Fruit fly (Drosophila melanogaster) whole organism, embryonic: Measurements from ENCODE around the gene CG5793.
A peak's percentile ranks its signal among the peaks of the same experiment; 100 is the strongest.

Source experiments
- C15 ChIP-seq: fragments of 200-800 bp; sonication (Bioruptor generic); IDR thresholded peaks from 3 replicates; pipeline ENCODE4 v1.3.6; 2022; ENCODE audit warnings: missing biosample characterization, missing genetic modification characterization
- CG11093 ChIP-seq: fragments of 200-800 bp; sonication (Bioruptor generic); IDR thresholded peaks from 3 replicates; pipeline ENCODE4 v1.3.6; 2022; ENCODE audit warnings: missing biosample characterization, missing genetic modification characterization
- CG11504 ChIP-seq: fragments of 200-800 bp; sonication (Bioruptor generic); optimal IDR thresholded peaks from 3 replicates; lab custom pipeline; 2019; ENCODE audit warnings: missing biosample characterization, mild to moderate bottlenecking, missing genetic modification characterization, moderate library complexity
- CG12155 ChIP-seq: fragments of 200-800 bp; sonication (Bioruptor generic); optimal IDR thresholded peaks from 3 replicates; lab custom pipeline; 2016; ENCODE audit warnings: missing biosample characterization, missing genetic modification characterization
- CG12219 ChIP-seq: fragments of 200-800 bp; sonication (Bioruptor generic); optimal IDR thresholded peaks from 3 replicates; lab custom pipeline; 2018; ENCODE audit warnings: missing biosample characterization, mild to moderate bottlenecking, missing genetic modification characterization
- CG12659 ChIP-seq: fragments of 200-800 bp; sonication (Bioruptor generic); optimal IDR thresholded peaks from 3 replicates; lab custom pipeline; 2017; ENCODE audit warnings: mild to moderate bottlenecking, missing biosample characterization, missing genetic modification reagents, missing genetic modification characterization
- CG13624 ChIP-seq: fragments of 200-800 bp; sonication (Bioruptor generic); optimal IDR thresholded peaks from 2 replicates; lab custom pipeline; 2016; ENCODE audit warnings: missing biosample characterization, missing genetic modification characterization
- CG15514 ChIP-seq: fragments of 200-800 bp; sonication (Bioruptor generic); optimal IDR thresholded peaks from 3 replicates; lab custom pipeline; 2017; ENCODE audit warnings: missing biosample characterization, missing genetic modification characterization, mild to moderate bottlenecking, moderate library complexity, missing genetic modification reagents
- CG15601 ChIP-seq: fragments of 200-800 bp; sonication (Bioruptor generic); optimal IDR thresholded peaks from 3 replicates; lab custom pipeline; 2019; ENCODE audit warnings: missing biosample characterization, mild to moderate bottlenecking, missing genetic modification characterization, moderate library complexity
- CG17361 ChIP-seq: fragments of 200-800 bp; sonication (Bioruptor generic); IDR thresholded peaks from 3 replicates; pipeline ENCODE4 v1.3.6; 2022; ENCODE audit warnings: missing biosample characterization, missing genetic modification characterization
- CG17612 ChIP-seq: fragments of 200-800 bp; sonication (Bioruptor generic); IDR thresholded peaks from 2 replicates; pipeline ENCODE4 v1.3.6; 2022; ENCODE audit warnings: missing biosample characterization, missing genetic modification characterization
- CG17802 ChIP-seq: fragments of 200-800 bp; sonication (Bioruptor generic); optimal IDR thresholded peaks from 2 replicates; lab custom pipeline; 2018; ENCODE audit warnings: missing biosample characterization, mild to moderate bottlenecking, missing genetic modification characterization, moderate library complexity
- CG1832 ChIP-seq: fragments of 200-800 bp; sonication (Bioruptor generic); optimal IDR thresholded peaks from 2 replicates; lab custom pipeline; 2017; ENCODE audit warnings: missing biosample characterization, mild to moderate bottlenecking, missing genetic modification characterization, inconsistent platforms
- CG2712 ChIP-seq: fragments of 200-800 bp; optimal IDR thresholded peaks from 3 replicates; lab custom pipeline; 2019; ENCODE audit warnings: missing biosample characterization, mild to moderate bottlenecking, missing genetic modification characterization, moderate library complexity
- CG2889 ChIP-seq: fragments of 200-800 bp; sonication (Bioruptor generic); IDR thresholded peaks from 3 replicates; pipeline ENCODE4 v1.3.6; 2022; ENCODE audit warnings: missing biosample characterization, missing genetic modification characterization
- CG3838 ChIP-seq: fragments of 200-800 bp; sonication (Bioruptor generic); optimal IDR thresholded peaks from 3 replicates; lab custom pipeline; 2016; ENCODE audit warnings: missing biosample characterization, missing genetic modification characterization
- CG3995 ChIP-seq: fragments of 200-800 bp; sonication (Bioruptor generic); optimal IDR thresholded peaks from 3 replicates; lab custom pipeline; 2016; ENCODE audit warnings: missing biosample characterization, missing genetic modification characterization
- CG4820 ChIP-seq: fragments of 200-800 bp; sonication (Bioruptor generic); optimal IDR thresholded peaks from 3 replicates; lab custom pipeline; 2016; ENCODE audit warnings: missing biosample characterization, missing genetic modification characterization
- CG4854 ChIP-seq: fragments of 200-800 bp; sonication (Bioruptor generic); optimal IDR thresholded peaks from 2 replicates; lab custom pipeline; 2016; ENCODE audit warnings: missing biosample characterization, missing genetic modification characterization, inconsistent platforms
- CG6683 ChIP-seq: fragments of 200-800 bp; sonication (Bioruptor generic); optimal IDR thresholded peaks from 2 replicates; lab custom pipeline; 2017; ENCODE audit warnings: missing biosample characterization, mild to moderate bottlenecking, missing genetic modification characterization, missing genetic modification reagents
- CG8924 ChIP-seq: fragments of 200-800 bp; optimal IDR thresholded peaks from 3 replicates; lab custom pipeline; 2019; ENCODE audit warnings: missing biosample characterization, mild to moderate bottlenecking, missing genetic modification characterization, moderate library complexity
- CG8944 ChIP-seq: fragments of 200-800 bp; sonication (Bioruptor generic); optimal IDR thresholded peaks from 3 replicates; lab custom pipeline; 2016; ENCODE audit warnings: missing biosample characterization, missing genetic modification characterization
- CG9437 ChIP-seq: fragments of 200-800 bp; sonication (Bioruptor generic); optimal IDR thresholded peaks from 2 replicates; lab custom pipeline; 2018; ENCODE audit warnings: missing biosample characterization, mild to moderate bottlenecking, missing genetic modification characterization
- CG9932 ChIP-seq: fragments of 200-800 bp; sonication (Bioruptor generic); IDR thresholded peaks from 2 replicates; pipeline ENCODE4 v1.3.6; 2022; ENCODE audit warnings: missing biosample characterization, missing genetic modification characterization
- CkIIα-i1 ChIP-seq: fragments of 200-800 bp; sonication (Bioruptor generic); IDR thresholded peaks from 2 replicates; pipeline ENCODE4 v1.3.6; 2022; ENCODE audit warnings: missing biosample characterization, missing genetic modification characterization
- CrebB ChIP-seq: fragments of 200-800 bp; sonication (Bioruptor generic); optimal IDR thresholded peaks from 3 replicates; lab custom pipeline; 2018; ENCODE audit warnings: missing biosample characterization, mild to moderate bottlenecking, missing genetic modification characterization
- Dip3 ChIP-seq: fragments of 200-800 bp; sonication (Bioruptor generic); optimal IDR thresholded peaks from 3 replicates; lab custom pipeline; 2016; ENCODE audit warnings: missing biosample characterization, missing genetic modification characterization
- Dref ChIP-seq: fragments of 200-800 bp; sonication (Bioruptor generic); IDR thresholded peaks from 2 replicates; pipeline ENCODE4 v1.3.6; 2022; ENCODE audit warnings: missing biosample characterization, missing genetic modification characterization
- Ets65A ChIP-seq: fragments of 200-800 bp; sonication (Bioruptor generic); peaks from one replicate; lab custom pipeline; 2016; ENCODE audit warnings: missing biosample characterization, missing genetic modification characterization
- GATAe ChIP-seq: fragments of 200-800 bp; sonication (Bioruptor generic); conservative IDR thresholded peaks from 2 replicates; pipeline ENCODE4 v1.3.6; 2022; ENCODE audit warnings: missing biosample characterization, missing genetic modification characterization
- Gug ChIP-seq: fragments of 200-800 bp; sonication (Bioruptor generic); IDR thresholded peaks from 4 replicates; pipeline ENCODE4 v1.3.6; 2022; ENCODE audit warnings: missing biosample characterization, missing genetic modification characterization
- HLHmδ ChIP-seq: fragments of 200-800 bp; sonication (Bioruptor generic); optimal IDR thresholded peaks from 2 replicates; lab custom pipeline; 2018; ENCODE audit warnings: missing biosample characterization, mild to moderate bottlenecking, missing genetic modification characterization, moderate library complexity
- Hand ChIP-seq: fragments of 200-800 bp; sonication (Bioruptor generic); optimal IDR thresholded peaks from 2 replicates; lab custom pipeline; 2017; ENCODE audit warnings: mild to moderate bottlenecking, missing biosample characterization, missing genetic modification reagents, missing genetic modification characterization
- Max ChIP-seq: fragments of 200-800 bp; sonication (Bioruptor generic); optimal IDR thresholded peaks from 2 replicates; lab custom pipeline; 2016; ENCODE audit warnings: missing biosample characterization, mild to moderate bottlenecking, missing genetic modification characterization
- Pdp1 ChIP-seq, 2 experiments: fragments of 200-800 bp; sonication (Bioruptor generic); optimal IDR thresholded peaks; 3 replicates each; lab custom pipeline; 2016; ENCODE audit warnings: missing biosample characterization in 2 of 2, missing genetic modification characterization in 2 of 2, mild to moderate bottlenecking in 1 of 2, moderate library complexity in 1 of 2
- Stat92E ChIP-seq, 3 experiments: fragments of >200 bp in 2 of 3; fragments of 200-800 bp in 1 of 3; sonication (Bioruptor generic) in 1 of 3; optimal IDR thresholded peaks; 2 replicates each; lab custom pipeline; 2017 to 2019; ENCODE audit warnings: missing biosample characterization in 3 of 3, missing genetic modification characterization in 3 of 3, mild to moderate bottlenecking in 1 of 3, moderate library complexity in 1 of 3
- Tbp ChIP-seq: fragments of >200 bp; optimal IDR thresholded peaks from 2 replicates; lab custom pipeline; 2018; ENCODE audit warnings: missing biosample characterization, missing genetic modification characterization
- dpn ChIP-seq, 2 experiments: fragments of 200-800 bp; sonication (Bioruptor generic); optimal IDR thresholded peaks; 3 replicates each; lab custom pipeline; 2016; ENCODE audit warnings: missing biosample characterization in 2 of 2, missing genetic modification characterization in 2 of 2
- exex ChIP-seq: fragments of 200-800 bp; sonication (Bioruptor generic); optimal IDR thresholded peaks from 4 replicates; lab custom pipeline; 2018; ENCODE audit warnings: missing biosample characterization, mild to moderate bottlenecking, missing genetic modification characterization, moderate library complexity
- ftz-f1 ChIP-seq: fragments of 200-800 bp; sonication (Bioruptor generic); optimal IDR thresholded peaks from 2 replicates; lab custom pipeline; 2016; ENCODE audit warnings: missing biosample characterization, missing genetic modification characterization
- gem ChIP-seq: fragments of 200-800 bp; sonication (Bioruptor generic); optimal IDR thresholded peaks from 2 replicates; lab custom pipeline; 2019; ENCODE audit warnings: missing biosample characterization, mild to moderate bottlenecking, missing genetic modification characterization, moderate library complexity
- gsb-n ChIP-seq: fragments of 200-800 bp; sonication (Bioruptor generic); optimal IDR thresholded peaks from 3 replicates; lab custom pipeline; 2018; ENCODE audit warnings: missing biosample characterization, mild to moderate bottlenecking, missing genetic modification characterization
- klu ChIP-seq: fragments of 200-800 bp; sonication (Bioruptor generic); IDR thresholded peaks from 2 replicates; pipeline ENCODE4 v1.3.6; 2022; ENCODE audit warnings: missing biosample characterization, missing genetic modification characterization
- maf-S ChIP-seq: fragments of 200-800 bp; sonication (Bioruptor generic); optimal IDR thresholded peaks from 2 replicates; lab custom pipeline; 2016; ENCODE audit warnings: missing biosample characterization, missing genetic modification characterization
- pan ChIP-seq, 4 experiments: fragments of >200 bp in 3 of 4; fragments of 200-800 bp in 1 of 4; sonication (Bioruptor generic) in 1 of 4; optimal IDR thresholded peaks in 3 of 4; IDR thresholded peaks in 1 of 4; 2 replicates each; pipeline versions ENCODE4 v1.3.6 to Lab custom; 2017 to 2022; ENCODE audit warnings: missing biosample characterization in 2 of 4, missing genetic modification characterization in 2 of 4, mixed read lengths in 1 of 4
- pb ChIP-seq: fragments of 200-800 bp; sonication (Bioruptor generic); optimal IDR thresholded peaks from 3 replicates; lab custom pipeline; 2016; ENCODE audit warnings: missing biosample characterization, missing genetic modification characterization
- pho ChIP-seq: fragments of 200-800 bp; sonication (Bioruptor generic); optimal IDR thresholded peaks from 2 replicates; lab custom pipeline; 2016; ENCODE audit warnings: missing biosample characterization, missing genetic modification characterization
- shn ChIP-seq: fragments of 200-800 bp; sonication (Bioruptor generic); optimal IDR thresholded peaks from 3 replicates; lab custom pipeline; 2016; ENCODE audit warnings: missing biosample characterization, missing genetic modification characterization
- sob ChIP-seq: fragments of 200-800 bp; sonication (Bioruptor generic); IDR thresholded peaks from 2 replicates; pipeline ENCODE4 v1.3.6; 2022; ENCODE audit warnings: missing biosample characterization, missing genetic modification characterization
- zfh2 ChIP-seq: fragments of 200-800 bp; sonication (Bioruptor generic); optimal IDR thresholded peaks from 2 replicates; lab custom pipeline; 2016; ENCODE audit warnings: missing biosample characterization, missing genetic modification characterization

Gene CG5793

DNA sequence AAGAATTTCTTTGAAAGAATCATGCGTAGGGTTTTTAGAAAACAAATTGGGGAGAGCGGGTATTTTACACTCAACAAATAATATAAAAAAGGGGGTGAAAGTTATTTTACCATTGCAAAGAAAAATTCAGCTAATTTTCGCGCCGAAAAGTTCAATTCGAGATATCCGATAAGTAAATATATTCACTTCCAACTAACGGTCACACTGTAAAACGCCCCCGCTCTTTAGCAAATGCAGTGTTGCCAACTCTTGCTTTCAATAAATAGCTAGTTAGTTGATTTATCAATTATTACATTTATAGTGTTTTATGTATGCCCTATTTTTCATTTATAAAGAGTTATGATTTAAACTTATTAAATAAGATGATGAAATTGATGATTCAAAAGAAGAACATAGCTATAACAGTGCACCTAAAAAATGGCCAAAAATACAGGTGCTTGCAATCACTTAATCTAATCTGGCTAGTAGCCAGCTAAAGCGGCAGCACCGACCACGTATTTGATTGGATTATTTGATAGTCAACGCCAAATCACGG lies 10.9 kb downstream of the CG5793 start, which contains the start of gene meigo (continued):
- peak; percentile 71 for TF ChIP-seq CG12155 (GFP tag; lab: Kevin White, UChicago)
- peak; percentile 44 for TF ChIP-seq gsb-n (tag; lab: Kevin White, UChicago)
- TF ChIP-seq Dref, result peak; percentile 79
- no peak for TF ChIP-seq CG17802 (tag; lab: Kevin White, UChicago)
- peak; percentile 77 for TF ChIP-seq sob
- TF ChIP-seq dpn (GFP tag; optimal IDR thresholded peaks at IDR 0.05; lab: Kevin White, UChicago), result peak; percentile 62 to 72
- peak; percentile 49 for TF ChIP-seq CG4854 (GFP tag; lab: Kevin White, UChicago)
- peak; percentile 48 for TF ChIP-seq CG8944 (GFP tag; lab: Kevin White, UChicago)
- peak; percentile 0 for TF ChIP-seq ftz-f1 (GFP tag; lab: Kevin White, UChicago)
- peak; percentile 76 for TF ChIP-seq pho (GFP tag; lab: Kevin White, UChicago)
- no peak for TF ChIP-seq CG12219 (GFP tag; lab: Kevin White, UChicago)
- peak; percentile 28; the same call in 1 of the 3 replicates for TF ChIP-seq CG11093 (GFP tag; lab: Robert Waterston, UW)
- TF ChIP-seq Hand (GFP tag; lab: Kevin White, UChicago), result peak; percentile 20
- no peak for TF ChIP-seq CG1832 (GFP tag; lab: Kevin White, UChicago)
- TF ChIP-seq HLHmδ (GFP tag; lab: Kevin White, UChicago), result no peak
- peak; percentile 36 for TF ChIP-seq pb (GFP tag; lab: Kevin White, UChicago)
- no peak for TF ChIP-seq exex
- TF ChIP-seq CG8924 (tag; lab: Kevin White, UChicago), result peak; percentile 66
- peak in 1 of 2 experiments; percentile 65 for TF ChIP-seq Pdp1 (GFP tag; optimal IDR thresholded peaks at IDR 0.05; lab: Kevin White, UChicago)
- TF ChIP-seq CG2712, result peak; percentile 83
- peak; percentile 9 for TF ChIP-seq CG6683 (GFP tag; lab: Kevin White, UChicago)
- peak; percentile 82 for TF ChIP-seq CG15514
- TF ChIP-seq CkIIα-i1 (GFP tag; lab: Robert Waterston, UW), result no peak
- TF ChIP-seq CG17612 (GFP tag; lab: Robert Waterston, UW), result no peak
- TF ChIP-seq Max (GFP tag; lab: Kevin White, UChicago), result peak; percentile 70
- TF ChIP-seq CG4820 (GFP tag; lab: Kevin White, UChicago), result peak; percentile 42
- TF ChIP-seq gem (tag; lab: Kevin White, UChicago), result peak; percentile 82
- peak; percentile 48 for TF ChIP-seq GATAe (GFP tag; lab: Robert Waterston, UW)
- TF ChIP-seq CrebB, result peak; percentile 44
- TF ChIP-seq CG3995 (GFP tag; lab: Kevin White, UChicago), result peak; percentile 89
- TF ChIP-seq Gug (GFP tag; lab: Robert Waterston, UW), result peak; percentile 37; the same call in 1 of the 4 replicates
- TF ChIP-seq CG12659, result peak; percentile 87
- peak; percentile 69 for TF ChIP-seq zfh2 (GFP tag; lab: Kevin White, UChicago)
- peak in 1 of 3 experiments; percentile 63 for TF ChIP-seq Stat92E (GFP tag; optimal IDR thresholded peaks at IDR 0.05; lab: Kevin White, UChicago)
- peak; percentile 73 for TF ChIP-seq CG9932 (GFP tag; lab: Robert Waterston, UW)
- TF ChIP-seq CG15601, result peak; percentile 87
- no peak for TF ChIP-seq CG11504 (tag; lab: Kevin White, UChicago)
- TF ChIP-seq maf-S (GFP tag; lab: Kevin White, UChicago), result peak; percentile 43
- TF ChIP-seq CG13624, result peak; percentile 60
- TF ChIP-seq CG9437, result peak; percentile 58
- no peak for TF ChIP-seq CG3838
- TF ChIP-seq Dip3 (GFP tag; lab: Kevin White, UChicago), result peak; percentile 63
- TF ChIP-seq CG17361, result peak; percentile 84
- peak; percentile 6 for TF ChIP-seq shn (GFP tag; lab: Kevin White, UChicago)
- 0 out of 3 replicates have a peak, but pooled peaks have one; percentile 13 for TF ChIP-seq C15 (GFP tag; lab: Robert Waterston, UW)
- no peak for TF ChIP-seq CG2889 (GFP tag; lab: Robert Waterston, UW)
- TF ChIP-seq Ets65A, result peak; percentile 94
- TF ChIP-seq Tbp (GFP tag; lab: Kevin White, UChicago), result peak; percentile 52
- peak; percentile 99 for TF ChIP-seq klu
- no peak for TF ChIP-seq pan (optimal IDR thresholded peaks at IDR 0.05; lab: Kevin White, UChicago)
- peak in 1 of 2 experiments; percentile 60 for TF ChIP-seq pan (GFP tag; optimal IDR thresholded peaks at IDR 0.05 in 1 of 2, IDR thresholded peaks at IDR 0.05 in 1 of 2)
